Fruit fly (Drosophila melanogaster) whole organism: ENCODE measurements around the gene CG9135.

Experiments used
- CG8478 ChIP-seq: fragments of >200 bp; optimal IDR thresholded peaks from 2 replicates; lab custom pipeline; 2018; ENCODE audit warnings: inconsistent platforms
- Dll ChIP-seq: fragments of >200 bp; optimal IDR thresholded peaks from 2 replicates; lab custom pipeline; 2017
- EcR ChIP-seq, 2 experiments: fragments of >200 bp; optimal IDR thresholded peaks; 2 replicates each; lab custom pipeline; 2017; ENCODE audit warnings: missing biosample characterization in 2 of 2, missing genetic modification characterization in 2 of 2, missing genetic modification reagents in 2 of 2
- pan ChIP-seq: fragments of >200 bp; optimal IDR thresholded peaks from 2 replicates; lab custom pipeline; 2017
- psq ChIP-seq: fragments of >200 bp; optimal IDR thresholded peaks from 2 replicates; lab custom pipeline; 2017
- usp ChIP-seq: fragments of >200 bp; optimal IDR thresholded peaks from 2 replicates; lab custom pipeline; 2017; ENCODE audit warnings: missing biosample characterization, missing genetic modification characterization, mixed read lengths

Gene CG9135

dm6 chr2L:6077632-6078031 lies 27.0 kb downstream of the CG9135 start:
- no peak for TF ChIP-seq psq

dm6 chr2L:6078757-6079351 lies 28.3 kb downstream of the CG9135 start:
- TF ChIP-seq usp (GFP tag; lab: Kevin White, UChicago) = no peak
- TF ChIP-seq EcR (GFP tag; optimal IDR thresholded peaks at IDR 0.05; lab: Kevin White, UChicago) = peak; percentile 99 to 100
- no peak for TF ChIP-seq CG8478
- no peak for TF ChIP-seq pan (lab: Kevin White, UChicago)

- no peak for TF ChIP-seq usp (GFP tag; lab: Kevin White, UChicago)
- no peak for TF ChIP-seq pan (lab: Kevin White, UChicago)
- TF ChIP-seq CG8478 = no peak
- TF ChIP-seq EcR (GFP tag; optimal IDR thresholded peaks at IDR 0.05; lab: Kevin White, UChicago) = no peak
- no peak for TF ChIP-seq Dll (lab: Kevin White, UChicago)
- TF ChIP-seq psq = no peak
Observed at dm6 chr2L:6080329-6080728, 29.7 kb downstream of the CG9135 start.

- TF ChIP-seq usp (GFP tag; lab: Kevin White, UChicago) (no peak), EcR (GFP tag; optimal IDR thresholded peaks at IDR 0.05; lab: Kevin White, UChicago) (peak in 1 of 2 experiments; percentile 71)
Observed at dm6 chr2L:6081134-6081832, 30.7 kb downstream of the CG9135 start.

dm6 chr2L:6082157-6082645 lies 31.6 kb downstream of the CG9135 start, which contains the start of gene Kr-h1:
Gene Kr-h1 (plus strand): TSS chr2L:6082603.
- TF ChIP-seq CG8478 (no peak), EcR (GFP tag; optimal IDR thresholded peaks at IDR 0.05; lab: Kevin White, UChicago) (no peak), psq (no peak), pan (lab: Kevin White, UChicago) (no peak), Dll (lab: Kevin White, UChicago) (no peak), usp (GFP tag; lab: Kevin White, UChicago) (no peak)

dm6 chr2L:6082936-6083627 lies 32.5 kb downstream of the CG9135 start:
- TF ChIP-seq pan (lab: Kevin White, UChicago) (no peak), usp (GFP tag; lab: Kevin White, UChicago) (no peak), CG8478 (no peak), Dll (lab: Kevin White, UChicago) (no peak), EcR (GFP tag; optimal IDR thresholded peaks at IDR 0.05; lab: Kevin White, UChicago) (no peak), psq (no peak)

DNA sequence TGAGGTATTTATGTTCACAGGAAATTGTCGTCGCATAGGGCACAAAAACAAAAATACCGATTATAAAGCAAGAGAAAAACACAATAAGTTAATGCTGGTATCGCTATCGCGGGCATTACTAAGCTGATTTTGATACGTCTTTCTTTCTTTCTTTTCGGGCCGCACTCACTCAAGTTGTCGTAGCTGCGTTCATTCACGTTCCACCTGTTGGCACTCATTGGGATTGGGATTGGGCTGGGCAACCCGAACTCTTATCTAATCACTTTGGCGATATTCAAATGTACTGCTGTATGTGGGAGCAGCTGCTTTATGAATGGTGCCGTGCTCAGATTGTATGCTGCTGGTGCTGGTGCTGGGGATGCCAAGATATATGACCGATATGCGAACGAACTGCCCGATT lies 34.1 kb downstream of the CG9135 start:
- TF ChIP-seq pan (lab: Kevin White, UChicago) (no peak), Dll (lab: Kevin White, UChicago) (no peak), EcR (GFP tag; optimal IDR thresholded peaks at IDR 0.05; lab: Kevin White, UChicago) (no peak), psq (no peak), usp (GFP tag; lab: Kevin White, UChicago) (no peak), CG8478 (no peak)

dm6 chr2L:6085733-6086317 lies 35.2 kb downstream of the CG9135 start:
- TF ChIP-seq EcR (GFP tag; optimal IDR thresholded peaks at IDR 0.05; lab: Kevin White, UChicago) (no peak), usp (GFP tag; lab: Kevin White, UChicago) (no peak), pan (lab: Kevin White, UChicago) (no peak), Dll (lab: Kevin White, UChicago) (no peak), psq (no peak), CG8478 (no peak)

DNA sequence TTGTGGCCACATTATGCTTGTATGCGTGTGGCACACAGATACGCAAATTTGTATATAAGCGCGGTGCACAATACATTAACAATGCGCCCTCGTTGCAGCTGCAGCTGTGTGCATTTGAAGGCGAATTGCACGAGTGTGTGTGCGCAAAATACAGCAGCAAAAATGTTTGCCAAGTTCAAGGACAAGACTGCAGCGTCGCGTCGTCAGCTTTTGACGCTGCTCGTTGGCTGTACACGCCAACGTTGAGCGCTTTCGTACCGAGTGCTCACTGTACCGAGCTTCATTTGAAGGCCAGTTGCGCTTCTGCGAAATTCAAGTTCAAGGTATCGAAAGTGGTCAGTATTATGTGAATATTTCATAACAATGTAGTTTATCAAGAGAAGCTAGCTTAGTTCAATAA lies 36.2 kb downstream of the CG9135 start:
- TF ChIP-seq EcR (GFP tag; optimal IDR thresholded peaks at IDR 0.05; lab: Kevin White, UChicago) (no peak), usp (GFP tag; lab: Kevin White, UChicago) (no peak), pan (lab: Kevin White, UChicago) (no peak), psq (no peak), Dll (lab: Kevin White, UChicago) (no peak), CG8478 (no peak)

- no peak for TF ChIP-seq CG8478
- TF ChIP-seq Dll (lab: Kevin White, UChicago) = no peak
- no peak for TF ChIP-seq usp (GFP tag; lab: Kevin White, UChicago)
- no peak for TF ChIP-seq pan (lab: Kevin White, UChicago)
- TF ChIP-seq EcR (GFP tag; optimal IDR thresholded peaks at IDR 0.05; lab: Kevin White, UChicago) = peak in 1 of 2 experiments; percentile 55
- no peak for TF ChIP-seq psq
Observed at dm6 chr2L:6087685-6088084, 37.1 kb downstream of the CG9135 start.

- TF ChIP-seq usp (GFP tag; lab: Kevin White, UChicago) (no peak), EcR (GFP tag; optimal IDR thresholded peaks at IDR 0.05; lab: Kevin White, UChicago) (peak; percentile 92 to 97), Dll (lab: Kevin White, UChicago) (peak; percentile 90), pan (lab: Kevin White, UChicago) (no peak), CG8478 (no peak)
Observed at dm6 chr2L:6088371-6089365, 38.1 kb downstream of the CG9135 start.
